Fruit fly (Drosophila melanogaster): ENCODE data around the gene CG32191.

The CG32191 gene

DNA sequence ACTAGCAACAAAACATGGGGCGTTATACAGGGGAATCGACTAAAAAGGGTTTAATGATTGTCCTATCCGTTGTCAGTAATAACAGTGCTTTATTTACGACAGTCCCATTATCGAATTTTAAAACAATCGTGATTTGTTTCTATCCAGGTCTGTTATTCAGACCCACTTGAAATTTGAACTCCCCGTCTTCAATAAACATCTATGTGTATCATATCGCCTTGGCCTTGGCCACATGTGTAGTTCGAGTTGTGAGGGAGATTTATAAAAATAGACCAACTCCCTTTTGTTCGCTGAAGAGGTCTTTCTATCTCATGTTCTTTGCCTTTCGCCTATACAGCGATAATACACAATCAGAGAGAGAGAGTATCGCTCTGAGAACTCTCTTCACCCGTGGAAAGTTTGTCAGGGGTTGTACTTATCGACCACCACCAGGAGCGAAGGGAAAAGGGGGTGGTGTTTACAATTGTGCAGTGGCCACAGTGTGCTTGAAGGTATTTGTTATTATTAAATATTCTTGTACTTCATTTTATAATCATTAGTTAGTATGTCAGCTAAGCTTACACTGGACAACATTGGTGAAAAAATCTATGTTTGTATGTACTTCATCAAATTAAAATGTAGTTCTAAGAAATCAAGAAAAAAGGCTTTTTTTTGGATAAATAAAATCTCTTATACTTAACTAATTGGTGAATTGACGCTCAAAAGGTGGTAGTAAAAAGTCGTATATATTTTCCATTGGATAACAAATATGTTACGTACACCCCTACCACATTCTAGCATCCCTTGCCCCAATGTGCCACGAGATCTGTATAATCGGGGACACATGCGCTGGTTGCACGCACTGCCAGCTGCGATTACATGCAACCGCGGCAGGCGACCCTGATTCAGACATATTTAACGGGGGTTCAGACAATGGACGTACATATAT lies 51.5 kb downstream of the CG32191 start (continued):
- TF ChIP-seq NfI (GFP tag; optimal IDR thresholded peaks at IDR 0.05): peak; percentile 5
- TF ChIP-seq CG2202 (tag; optimal IDR thresholded peaks at IDR 0.05): peak; percentile 84
- peak; percentile 82 for TF ChIP-seq Asciz (GFP tag; optimal IDR thresholded peaks at IDR 0.05)
- peak; percentile 46 for TF ChIP-seq CG1603 (tag; optimal IDR thresholded peaks at IDR 0.05)
- TF ChIP-seq CG6854 (GFP tag; optimal IDR thresholded peaks at IDR 0.05): peak; percentile 49
- TF ChIP-seq Trl (optimal IDR thresholded peaks at IDR 0.05): peak in 1 of 2 experiments; percentile 63
- TF ChIP-seq Trl (GFP tag; optimal IDR thresholded peaks at IDR 0.05): peak; percentile 56
- peak; percentile 52 for TF ChIP-seq Side (GFP tag; optimal IDR thresholded peaks at IDR 0.05)
- peak; percentile 26; the same call in 1 of the 2 replicates for TF ChIP-seq ranshi (GFP tag; IDR thresholded peaks at IDR 0.05)
- peak; percentile 45 for TF ChIP-seq Mad (GFP tag; optimal IDR thresholded peaks at IDR 0.05)
- peak; percentile 7 for TF ChIP-seq CG15514 (GFP tag; optimal IDR thresholded peaks at IDR 0.05)
- TF ChIP-seq usp (GFP tag; optimal IDR thresholded peaks at IDR 0.05): no peak
- no peak for TF ChIP-seq CG6175 (GFP tag; IDR thresholded peaks at IDR 0.05)
- TF ChIP-seq CG11456 (GFP tag; IDR thresholded peaks at IDR 0.05): no peak
- TF ChIP-seq CG1233 (GFP tag; optimal IDR thresholded peaks at IDR 0.05): peak; percentile 69
- peak; percentile 11 for TF ChIP-seq CG10147 (GFP tag; optimal IDR thresholded peaks at IDR 0.05)
- peak; percentile 54 for TF ChIP-seq tgo (GFP tag; IDR thresholded peaks at IDR 0.05)
- TF ChIP-seq ac (GFP tag; optimal IDR thresholded peaks at IDR 0.05): peak; percentile 66
- TF ChIP-seq bab2 (GFP tag; optimal IDR thresholded peaks at IDR 0.05): peak; percentile 46
- no peak for TF ChIP-seq tna (GFP tag; IDR thresholded peaks at IDR 0.05; ENCODE audit: partially characterized antibody)
- TF ChIP-seq Spps (tag; optimal IDR thresholded peaks at IDR 0.05): peak; percentile 88
- no peak for TF ChIP-seq gce (GFP tag; IDR thresholded peaks at IDR 0.05)
- TF ChIP-seq Gsc (GFP tag; IDR thresholded peaks at IDR 0.05): no peak
- peak; percentile 35 for TF ChIP-seq kay (GFP tag; optimal IDR thresholded peaks at IDR 0.05)
- TF ChIP-seq CG9797 (GFP tag; optimal IDR thresholded peaks at IDR 0.05): peak; percentile 26
- TF ChIP-seq Antp (GFP tag; optimal IDR thresholded peaks at IDR 0.05): peak; percentile 55
- no peak for TF ChIP-seq Hr39 (optimal IDR thresholded peaks at IDR 0.05)
- peak; percentile 49 for TF ChIP-seq salm (tag; optimal IDR thresholded peaks at IDR 0.05)
- TF ChIP-seq sr (GFP tag; IDR thresholded peaks at IDR 0.05): no peak
- peak; percentile 44 for TF ChIP-seq Atf3 (GFP tag; optimal IDR thresholded peaks at IDR 0.05)
- no peak for TF ChIP-seq CG9876 (GFP tag; optimal IDR thresholded peaks at IDR 0.05)
- TF ChIP-seq CG7786 (GFP tag; optimal IDR thresholded peaks at IDR 0.05): peak; percentile 15
- peak; percentile 64 for TF ChIP-seq kah (GFP tag; optimal IDR thresholded peaks at IDR 0.05)
- peak; percentile 39 for TF ChIP-seq CG13123 (GFP tag; optimal IDR thresholded peaks at IDR 0.05)
- TF ChIP-seq trh (GFP tag; optimal IDR thresholded peaks at IDR 0.05): peak; percentile 37
- TF ChIP-seq chn (GFP tag; optimal IDR thresholded peaks at IDR 0.05): peak; percentile 78
- peak; percentile 57 for TF ChIP-seq CG34376 (GFP tag; optimal IDR thresholded peaks at IDR 0.05)
- TF ChIP-seq h (optimal IDR thresholded peaks at IDR 0.05): no peak
- no peak for TF ChIP-seq CG2129 (GFP tag; IDR thresholded peaks at IDR 0.05; ENCODE audit: partially characterized antibody)
- peak; percentile 83 for TF ChIP-seq CG30403 (GFP tag; optimal IDR thresholded peaks at IDR 0.05)
- peak; percentile 92 for TF ChIP-seq CG17829 (tag; optimal IDR thresholded peaks at IDR 0.05)
- no peak for TF ChIP-seq insv (GFP tag; optimal IDR thresholded peaks at IDR 0.05)
- no peak; the same call in 2 of the 3 replicates for TF ChIP-seq Mrtf (GFP tag; IDR thresholded peaks at IDR 0.05)
- peak; percentile 59; the same call in 2 of the 3 replicates for TF ChIP-seq CG11695 (GFP tag; IDR thresholded peaks at IDR 0.05)
- no peak; the same call in 1 of the 2 replicates for TF ChIP-seq CG8765 (GFP tag; IDR thresholded peaks at IDR 0.05)
- TF ChIP-seq lola (GFP tag; optimal IDR thresholded peaks at IDR 0.05): peak in 1 of 3 experiments; percentile 96
- no peak for TF ChIP-seq corto (GFP tag; optimal IDR thresholded peaks at IDR 0.05)
- TF ChIP-seq CG13894 (tag; optimal IDR thresholded peaks at IDR 0.05): no peak
- TF ChIP-seq NC2α (GFP tag; optimal IDR thresholded peaks at IDR 0.05): peak; percentile 52
- TF ChIP-seq CG16815 (GFP tag; optimal IDR thresholded peaks at IDR 0.05): peak; percentile 86

Data from whole organism, embryonic.